Worm (Caenorhabditis elegans) whole organism, L4 larva: Measurements from ENCODE around the gene pfk-1.2.

Experiments
- F44E2.7 ChIP-seq: fragments of 200-800 bp; sonication (Bioruptor generic); IDR thresholded peaks from 2 replicates; pipeline ENCODE4 v2.1.2; 2022; ENCODE audit warnings: missing genetic modification characterization, missing compliant biosample characterization
- R02D3.7 ChIP-seq: fragments of 150-350 bp; sonication (generic microtip); optimal IDR thresholded peaks from 3 replicates; lab custom pipeline; 2014; ENCODE audit warnings: missing biosample characterization, missing genetic modification characterization
- ZK337.2 ChIP-seq: fragments of 200-800 bp; sonication (Bioruptor generic); IDR thresholded peaks from 2 replicates; pipeline ENCODE4 v1.3.6; 2022; ENCODE audit warnings: missing genetic modification reagents, missing genetic modification characterization, missing compliant biosample characterization
- ceh-62 ChIP-seq: sonication (generic microtip); optimal IDR thresholded peaks from 2 replicates; lab custom pipeline; 2017; ENCODE audit warnings: missing biosample characterization, missing genetic modification characterization
- ctbp-1 ChIP-seq: fragments of 200-800 bp; sonication (Bioruptor generic); IDR thresholded peaks from 2 replicates; pipeline ENCODE4 v1.3.6; 2022; ENCODE audit warnings: missing genetic modification reagents, missing genetic modification characterization, missing compliant biosample characterization
- daf-12 ChIP-seq: fragments of 150-350 bp; optimal IDR thresholded peaks from 2 replicates; lab custom pipeline; 2014; ENCODE audit warnings: missing biosample characterization, missing genetic modification reagents, missing genetic modification characterization
- daf-16 ChIP-seq, 3 experiments: sonication (generic microtip); optimal IDR thresholded peaks; 2 replicates each; lab custom pipeline; 2016 to 2017; ENCODE audit warnings: missing genetic modification characterization in 3 of 3, missing genetic modification reagents in 3 of 3, mild to moderate bottlenecking in 2 of 3, missing compliant biosample characterization in 2 of 3, missing biosample characterization in 1 of 3, moderate library complexity in 1 of 3
- daf-8 ChIP-seq: fragments of 200-800 bp; sonication (Bioruptor generic); IDR thresholded peaks from 2 replicates; pipeline ENCODE4 v1.3.6; 2022; ENCODE audit warnings: missing genetic modification characterization, missing compliant biosample characterization
- dmd-6 ChIP-seq: fragments of 200-800 bp; sonication (Bioruptor generic); IDR thresholded peaks from 2 replicates; pipeline ENCODE4 v1.3.6; 2022; ENCODE audit warnings: missing genetic modification reagents, missing genetic modification characterization, missing compliant biosample characterization
- dmd-9 ChIP-seq: fragments of 200-800 bp; sonication (Bioruptor generic); IDR thresholded peaks from 2 replicates; pipeline ENCODE4 v1.3.6; 2022; ENCODE audit warnings: missing genetic modification reagents, missing genetic modification characterization, missing compliant biosample characterization
- duxl-1 ChIP-seq: sonication (generic microtip); optimal IDR thresholded peaks from 2 replicates; lab custom pipeline; 2016; ENCODE audit warnings: mild to moderate bottlenecking, missing genetic modification characterization, moderate library complexity, missing compliant biosample characterization; ENCODE audit not compliant: poor library complexity
- egl-27 ChIP-seq: sonication (generic microtip); optimal IDR thresholded peaks from 3 replicates; lab custom pipeline; 2017; ENCODE audit warnings: missing biosample characterization, missing genetic modification reagents, missing genetic modification characterization
- fos-1 ChIP-seq: fragments of 150-350 bp; optimal IDR thresholded peaks from 2 replicates; lab custom pipeline; 2014; ENCODE audit warnings: missing biosample characterization, missing genetic modification characterization
- gei-8 ChIP-seq: fragments of 200-800 bp; sonication (Bioruptor generic); optimal IDR thresholded peaks from 2 replicates; lab custom pipeline; 2018; ENCODE audit warnings: mild to moderate bottlenecking, missing genetic modification characterization, missing compliant biosample characterization
- hlh-11 ChIP-seq: fragments of 200-800 bp; sonication (Bioruptor generic); optimal IDR thresholded peaks from 2 replicates; lab custom pipeline; 2018; ENCODE audit warnings: mild to moderate bottlenecking, missing genetic modification characterization, missing compliant biosample characterization
- hmg-1.1 ChIP-seq: fragments of 200-800 bp; sonication (Bioruptor generic); IDR thresholded peaks from 2 replicates; pipeline ENCODE4 v1.3.6; 2022; ENCODE audit warnings: missing genetic modification reagents, missing genetic modification characterization, missing compliant biosample characterization
- lin-13 ChIP-seq: fragments of 150-350 bp; optimal IDR thresholded peaks from 2 replicates; lab custom pipeline; 2014; ENCODE audit warnings: missing biosample characterization, missing genetic modification reagents, missing genetic modification characterization
- lin-15B ChIP-seq: fragments of 150-350 bp; sonication (generic microtip); optimal IDR thresholded peaks from 3 replicates; lab custom pipeline; 2014; ENCODE audit warnings: missing biosample characterization, missing genetic modification characterization
- lin-29 ChIP-seq: fragments of 200-800 bp; sonication (Bioruptor generic); IDR thresholded peaks from 2 replicates; pipeline ENCODE4 v1.3.6; 2022; ENCODE audit warnings: missing genetic modification reagents, missing genetic modification characterization, missing compliant biosample characterization
- lin-39 ChIP-seq: fragments of 150-350 bp; optimal IDR thresholded peaks from 2 replicates; lab custom pipeline; 2014; ENCODE audit warnings: missing biosample characterization, missing genetic modification reagents, missing genetic modification characterization
- lir-3 ChIP-seq: sonication (generic microtip); optimal IDR thresholded peaks from 2 replicates; lab custom pipeline; 2016; ENCODE audit warnings: mild to moderate bottlenecking, missing genetic modification characterization, missing compliant biosample characterization
- madf-5 ChIP-seq, 2 experiments: fragments of 200-800 bp; sonication (Bioruptor generic); IDR thresholded peaks; 2 replicates each; pipeline ENCODE4 v1.3.6; 2022; ENCODE audit warnings: missing compliant biosample characterization in 2 of 2, missing genetic modification characterization in 2 of 2
- mdl-1 ChIP-seq, 2 experiments: fragments of 150-350 bp in 1 of 2; sonication (generic microtip) in 1 of 2; optimal IDR thresholded peaks; 2 replicates each; lab custom pipeline; 2014 to 2017; ENCODE audit warnings: missing biosample characterization in 2 of 2, missing genetic modification characterization in 2 of 2
- mdt-29 ChIP-seq: fragments of 200-800 bp; sonication (Bioruptor generic); IDR thresholded peaks from 2 replicates; pipeline ENCODE4 v1.3.6; 2022; ENCODE audit warnings: missing genetic modification reagents, missing genetic modification characterization, missing compliant biosample characterization
- mep-1 ChIP-seq: fragments of 150-350 bp; sonication (generic microtip); optimal IDR thresholded peaks from 3 replicates; lab custom pipeline; 2014; ENCODE audit warnings: missing biosample characterization, missing genetic modification characterization
- mes-2 ChIP-seq: sonication (generic microtip); optimal IDR thresholded peaks from 2 replicates; lab custom pipeline; 2016; ENCODE audit warnings: missing genotype, mild to moderate bottlenecking, missing genetic modification characterization, missing compliant biosample characterization; ENCODE audit not compliant: poor library complexity, severe bottlenecking
- nhr-102 ChIP-seq: sonication (generic microtip); optimal IDR thresholded peaks from 2 replicates; lab custom pipeline; 2016; ENCODE audit warnings: mild to moderate bottlenecking, missing genetic modification characterization, moderate library complexity, missing compliant biosample characterization
- nhr-111 ChIP-seq: fragments of 200-800 bp; sonication (Bioruptor generic); optimal IDR thresholded peaks from 2 replicates; lab custom pipeline; 2018; ENCODE audit warnings: mild to moderate bottlenecking, missing genetic modification characterization, missing compliant biosample characterization
- nhr-237 ChIP-seq: sonication (generic microtip); optimal IDR thresholded peaks from 2 replicates; lab custom pipeline; 2017; ENCODE audit warnings: missing biosample characterization, missing genetic modification characterization
- nhr-25 ChIP-seq: sonication (generic microtip); optimal IDR thresholded peaks from 2 replicates; lab custom pipeline; 2017; ENCODE audit warnings: missing genetic modification characterization, mild to moderate bottlenecking, missing compliant biosample characterization, antibody characterized with exemption, moderate library complexity, borderline replicate concordance; ENCODE audit not compliant: insufficient read depth
- nhr-28 ChIP-seq: fragments of 150-350 bp; optimal IDR thresholded peaks from 2 replicates; lab custom pipeline; 2014; ENCODE audit warnings: missing biosample characterization, missing genetic modification characterization
- nhr-6 ChIP-seq: fragments of 150-350 bp; optimal IDR thresholded peaks from 2 replicates; lab custom pipeline; 2014; ENCODE audit warnings: missing biosample characterization, missing genetic modification characterization
- nhr-77 ChIP-seq: fragments of 150-350 bp; optimal IDR thresholded peaks from 2 replicates; lab custom pipeline; 2014; ENCODE audit warnings: missing biosample characterization, missing genetic modification characterization
- php-3 ChIP-seq: fragments of 200-800 bp; sonication (Bioruptor generic); IDR thresholded peaks from 2 replicates; pipeline ENCODE4 v1.3.6; 2022; ENCODE audit warnings: missing genetic modification reagents, missing genetic modification characterization, missing compliant biosample characterization
- pqm-1 ChIP-seq: sonication (generic microtip); optimal IDR thresholded peaks from 2 replicates; lab custom pipeline; 2017; ENCODE audit warnings: missing biosample characterization, missing genetic modification characterization
- rbr-2 ChIP-seq: sonication (generic microtip); optimal IDR thresholded peaks from 2 replicates; lab custom pipeline; 2016; ENCODE audit warnings: missing genotype, missing genetic modification characterization, missing compliant biosample characterization
- saeg-2 ChIP-seq: fragments of 200-800 bp; sonication (Bioruptor generic); IDR thresholded peaks from 2 replicates; pipeline ENCODE4 v1.3.6; 2022; ENCODE audit warnings: missing genetic modification reagents, missing genetic modification characterization, missing compliant biosample characterization
- set-16 ChIP-seq: fragments of 200-800 bp; sonication (Bioruptor generic); IDR thresholded peaks from 2 replicates; pipeline ENCODE4 v1.3.6; 2022; ENCODE audit warnings: missing genetic modification reagents, missing genetic modification characterization, missing compliant biosample characterization
- snpc-1.2 ChIP-seq: fragments of 200-800 bp; sonication (Bioruptor generic); IDR thresholded peaks from 2 replicates; pipeline ENCODE4 v1.3.6; 2022; ENCODE audit warnings: missing genetic modification reagents, missing genetic modification characterization, missing compliant biosample characterization
- spr-1 ChIP-seq: sonication (generic microtip); optimal IDR thresholded peaks from 2 replicates; lab custom pipeline; 2016; ENCODE audit warnings: mild to moderate bottlenecking, missing genetic modification characterization, missing compliant biosample characterization
- tra-1 ChIP-seq: fragments of 200-800 bp; sonication (Bioruptor generic); IDR thresholded peaks from 2 replicates; pipeline ENCODE4 v1.3.6; 2022; ENCODE audit warnings: missing genetic modification reagents, missing genetic modification characterization, missing compliant biosample characterization
- unc-39 ChIP-seq: sonication (generic microtip); optimal IDR thresholded peaks from 2 replicates; lab custom pipeline; 2017; ENCODE audit warnings: missing biosample characterization, missing genetic modification characterization
- unc-62 ChIP-seq, 3 experiments: fragments of 150-350 bp in 1 of 3; sonication (generic microtip); optimal IDR thresholded peaks in 2 of 3; peaks in 1 of 3; 1 replicate in 1 of 3; 2 replicates in 2 of 3; lab custom pipeline; 2014 to 2017; ENCODE audit warnings: missing biosample characterization in 3 of 3, missing genetic modification characterization in 3 of 3, missing genetic modification reagents in 3 of 3, missing genotype in 1 of 3
- zag-1 ChIP-seq: fragments of 150-350 bp; optimal IDR thresholded peaks from 2 replicates; lab custom pipeline; 2014; ENCODE audit warnings: missing biosample characterization, missing genetic modification characterization
- zfp-3 ChIP-seq: fragments of 200-800 bp; sonication (Bioruptor generic); conservative IDR thresholded peaks from 2 replicates; pipeline ENCODE4 v1.3.6; 2022; ENCODE audit warnings: missing genetic modification reagents, missing genetic modification characterization, missing compliant biosample characterization
- zip-2 ChIP-seq: fragments of 150-350 bp; optimal IDR thresholded peaks from 2 replicates; lab custom pipeline; 2014; ENCODE audit warnings: missing biosample characterization, missing genetic modification characterization
- ztf-7 ChIP-seq: fragments of 150-350 bp; optimal IDR thresholded peaks from 2 replicates; lab custom pipeline; 2014; ENCODE audit warnings: missing biosample characterization, missing genetic modification characterization

Gene pfk-1.2

DNA sequence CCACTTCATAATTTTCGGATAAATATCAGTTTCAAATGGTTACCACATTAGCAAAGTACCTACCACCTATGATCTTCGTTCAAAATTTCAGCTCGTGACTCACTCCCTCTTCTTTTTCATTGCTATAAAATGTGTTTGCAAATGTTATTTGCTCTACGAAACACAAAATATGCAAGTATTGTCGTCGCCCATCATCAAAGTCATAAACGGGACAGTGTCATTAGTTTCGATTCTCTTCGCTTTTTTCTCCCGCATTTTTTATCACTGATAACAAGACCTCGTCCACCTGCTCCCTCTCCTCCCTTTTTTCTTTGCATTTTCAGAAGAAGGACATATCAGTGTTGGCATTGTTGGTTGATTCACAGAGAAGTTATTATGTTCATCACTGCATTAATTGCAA is 5.1 kb upstream of the pfk-1.2 start, which contains the start of gene C50F4.1 (continued):
- TF ChIP-seq tra-1 (GFP tag; lab: Robert Waterston, UW): no peak
- peak in 1 of 2 experiments; percentile 88 for TF ChIP-seq unc-62 (GFP tag; optimal IDR thresholded peaks at IDR 0.05 in 1 of 2; lab: Kevin White, UChicago)
- no peak for TF ChIP-seq unc-62 (tag; optimal IDR thresholded peaks at IDR 0.05; lab: Kevin White, UChicago)
- no peak for TF ChIP-seq ctbp-1 (GFP tag; lab: Robert Waterston, UW)
- no peak for TF ChIP-seq F44E2.7
- TF ChIP-seq hmg-1.1: no peak
- TF ChIP-seq madf-5 (GFP tag; IDR thresholded peaks at IDR 0.05; lab: Robert Waterston, UW): no peak
- TF ChIP-seq zag-1 (tag; lab: Kevin White, UChicago): no peak
- TF ChIP-seq dmd-6 (GFP tag; lab: Robert Waterston, UW): peak; percentile 83
- no peak for TF ChIP-seq lin-29 (GFP tag; lab: Robert Waterston, UW)
- TF ChIP-seq saeg-2 (GFP tag; lab: Robert Waterston, UW): no peak
- no peak for TF ChIP-seq nhr-237 (tag; lab: Kevin White, UChicago)
- no peak for TF ChIP-seq nhr-102
- TF ChIP-seq, all 104 proteins: peak for 10

DNA sequence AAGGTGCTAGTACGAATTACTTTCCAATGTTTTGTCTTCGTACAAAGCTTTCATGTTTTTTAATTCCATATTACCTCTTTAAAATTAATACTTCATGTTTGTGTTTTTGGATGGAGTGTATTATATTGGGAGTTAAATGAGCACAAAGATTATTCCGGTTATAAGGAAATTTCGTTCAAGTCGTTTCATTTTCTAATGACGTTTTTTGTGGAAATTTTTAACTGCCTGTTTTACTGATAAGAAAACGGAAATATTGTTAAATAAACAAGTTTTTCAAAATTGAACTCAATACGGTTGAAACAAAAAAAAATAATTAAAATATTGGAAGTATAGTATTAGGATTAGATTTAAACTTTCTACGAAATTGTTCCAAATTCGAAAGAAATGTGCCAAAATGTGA is 4.3 kb upstream of the pfk-1.2 start:
- TF ChIP-seq ctbp-1 (GFP tag; lab: Robert Waterston, UW) (no peak), daf-8 (GFP tag; lab: Robert Waterston, UW) (no peak), nhr-102 (no peak), lin-29 (GFP tag; lab: Robert Waterston, UW) (no peak), madf-5 (GFP tag; IDR thresholded peaks at IDR 0.05; lab: Robert Waterston, UW) (no peak), pqm-1 (tag; lab: Kevin White, UChicago) (peak; percentile 4), R02D3.7 (tag; lab: Kevin White, UChicago) (no peak), unc-62 (GFP tag; optimal IDR thresholded peaks at IDR 0.05 in 1 of 2; lab: Kevin White, UChicago) (peak in 1 of 2 experiments; percentile 16), unc-62 (tag; optimal IDR thresholded peaks at IDR 0.05; lab: Kevin White, UChicago) (no peak), zfp-3 (GFP tag; lab: Robert Waterston, UW) (no peak), nhr-111 (GFP tag; lab: Kevin White, UChicago) (no peak), mdt-29 (no peak), nhr-28 (peak; percentile 42), nhr-6 (tag; lab: Kevin White, UChicago) (no peak), rbr-2 (tag; lab: Kevin White, UChicago) (no peak), ztf-7 (tag; lab: Kevin White, UChicago) (no peak), unc-39 (tag; lab: Kevin White, UChicago) (no peak), spr-1 (tag; lab: Kevin White, UChicago) (no peak), hlh-11 (no peak), duxl-1 (tag; lab: Kevin White, UChicago) (no peak), daf-12 (tag; lab: Kevin White, UChicago) (no peak), dmd-9 (GFP tag; lab: Robert Waterston, UW) (no peak), mes-2 (tag; lab: Kevin White, UChicago) (no peak), lin-39 (tag; lab: Kevin White, UChicago) (no peak), fos-1 (no peak), lin-15B (tag; lab: Kevin White, UChicago) (no peak), lir-3 (no peak), nhr-25 (tag; lab: Kevin White, UChicago) (no peak), snpc-1.2 (GFP tag; lab: Robert Waterston, UW) (no peak), daf-16 (GFP tag; optimal IDR thresholded peaks at IDR 0.05; lab: Kevin White, UChicago) (no peak), daf-16 (tag; optimal IDR thresholded peaks at IDR 0.05; lab: Kevin White, UChicago) (peak; percentile 39), set-16 (no peak), F44E2.7 (no peak), egl-27 (tag; lab: Kevin White, UChicago) (no peak), ceh-62 (no peak), nhr-77 (peak; percentile 57), mdl-1 (tag; optimal IDR thresholded peaks at IDR 0.05; lab: Kevin White, UChicago) (no peak), dmd-6 (GFP tag; lab: Robert Waterston, UW) (peak; percentile 38), zip-2 (no peak), php-3 (no peak), ZK337.2 (no peak), gei-8 (GFP tag; lab: Kevin White, UChicago) (no peak), lin-13 (no peak), saeg-2 (GFP tag; lab: Robert Waterston, UW) (no peak), mep-1 (tag; lab: Kevin White, UChicago) (no peak)
